Worm (Caenorhabditis elegans) whole organism, L1 larva: Measurements from ENCODE around the gene F10C2.5.

Source experiments
- aha-1 ChIP-seq: fragments of 150-350 bp; optimal IDR thresholded peaks from 2 replicates; lab custom pipeline; 2014; ENCODE audit warnings: missing biosample characterization, missing genetic modification characterization
- egl-13 ChIP-seq: sonication (generic microtip); optimal IDR thresholded peaks from 2 replicates; lab custom pipeline; 2016; ENCODE audit warnings: missing genotype, missing genetic modification reagents, missing genetic modification characterization, missing compliant biosample characterization
- egl-27 ChIP-seq, 2 experiments: fragments of 150-350 bp in 1 of 2; sonication (generic microtip); optimal IDR thresholded peaks; 3 replicates each; lab custom pipeline; 2017 to 2018; ENCODE audit warnings: missing biosample characterization in 2 of 2, missing genetic modification characterization in 2 of 2, missing genetic modification reagents in 2 of 2
- elt-2 ChIP-seq: sonication (generic microtip); optimal IDR thresholded peaks from 2 replicates; lab custom pipeline; 2016; ENCODE audit warnings: missing genetic modification characterization, mild to moderate bottlenecking, inconsistent platforms, missing compliant biosample characterization, missing genetic modification reagents
- fkh-10 ChIP-seq: sonication (generic microtip); optimal IDR thresholded peaks from 2 replicates; lab custom pipeline; 2017; ENCODE audit warnings: missing biosample characterization, missing genetic modification reagents, missing genetic modification characterization
- lin-13 ChIP-seq: fragments of 150-350 bp; optimal IDR thresholded peaks from 2 replicates; lab custom pipeline; 2014; ENCODE audit warnings: missing biosample characterization, missing genetic modification reagents, missing genetic modification characterization
- lin-39 ChIP-seq: fragments of 150-350 bp; optimal IDR thresholded peaks from 2 replicates; lab custom pipeline; 2014; ENCODE audit warnings: missing biosample characterization, missing genetic modification reagents, missing genetic modification characterization
- pag-3 ChIP-seq: sonication (generic microtip); optimal IDR thresholded peaks from 2 replicates; lab custom pipeline; 2017; ENCODE audit warnings: missing genetic modification characterization, mild to moderate bottlenecking, missing compliant biosample characterization, antibody characterized with exemption, borderline replicate concordance; ENCODE audit not compliant: insufficient read depth
- sup-37 ChIP-seq: fragments of 200-800 bp; sonication (Bioruptor generic); optimal IDR thresholded peaks from 2 replicates; lab custom pipeline; 2018; ENCODE audit warnings: mild to moderate bottlenecking, missing genetic modification characterization, missing compliant biosample characterization
- unc-86 ChIP-seq: sonication (generic microtip); optimal IDR thresholded peaks from 2 replicates; lab custom pipeline; 2016; ENCODE audit warnings: missing genetic modification characterization, missing compliant biosample characterization

ce11 chrV:12039755-12040154 is 5.5 kb upstream of the F10C2.5 start:
- TF ChIP-seq pag-3 (no peak), lin-13 (no peak), lin-39 (no peak), fkh-10 (GFP tag; lab: Kevin White, UChicago) (no peak), sup-37 (GFP tag; lab: Kevin White, UChicago) (no peak), egl-13 (tag; lab: Kevin White, UChicago) (no peak), unc-86 (tag; lab: Kevin White, UChicago) (no peak), egl-27 (tag; optimal IDR thresholded peaks at IDR 0.05; lab: Kevin White, UChicago) (no peak), aha-1 (tag; lab: Kevin White, UChicago) (no peak), elt-2 (tag; lab: Kevin White, UChicago) (no peak)
